Worm (Caenorhabditis elegans) whole organism, L1 larva: ENCODE measurements around the gene F35E8.6.
"Not testable (repeated sequence)": the region's sequence is repeated elsewhere in the genome, so short reads cannot be mapped to it uniquely, and the experiment has no call there.

Experiments
- C04F5.9 ChIP-seq: sonication (generic microtip); optimal IDR thresholded peaks from 2 replicates; lab custom pipeline; 2016; ENCODE audit warnings: missing genetic modification characterization, missing compliant biosample characterization
- alr-1 ChIP-seq: fragments of 200-800 bp; sonication (Bioruptor generic); optimal IDR thresholded peaks from 2 replicates; lab custom pipeline; 2018; ENCODE audit warnings: borderline replicate concordance, mild to moderate bottlenecking, missing genetic modification characterization, missing compliant biosample characterization
- aly-2 ChIP-seq: fragments of 150-350 bp; optimal IDR thresholded peaks from 2 replicates; lab custom pipeline; 2014; ENCODE audit warnings: missing biosample characterization, missing genetic modification characterization
- ceh-63 ChIP-seq: fragments of 200-800 bp; sonication (Bioruptor generic); optimal IDR thresholded peaks from 2 replicates; lab custom pipeline; 2018; ENCODE audit warnings: mild to moderate bottlenecking, missing genetic modification characterization, missing compliant biosample characterization
- ceh-90 ChIP-seq: sonication (generic microtip); optimal IDR thresholded peaks from 2 replicates; lab custom pipeline; 2016; ENCODE audit warnings: missing genetic modification characterization, missing compliant biosample characterization
- efl-1 ChIP-seq, 4 experiments: fragments of 150-350 bp; optimal IDR thresholded peaks in 3 of 4; peaks in 1 of 4; 1 replicate in 1 of 4; 2 replicates in 3 of 4; lab custom pipeline; 2014; ENCODE audit warnings: missing biosample characterization in 2 of 4, missing genetic modification characterization in 2 of 4, missing genetic modification reagents in 2 of 4
- egl-27 ChIP-seq, 2 experiments: fragments of 150-350 bp in 1 of 2; sonication (generic microtip); optimal IDR thresholded peaks; 3 replicates each; lab custom pipeline; 2017 to 2018; ENCODE audit warnings: missing biosample characterization in 2 of 2, missing genetic modification characterization in 2 of 2, missing genetic modification reagents in 2 of 2
- elt-2 ChIP-seq: sonication (generic microtip); optimal IDR thresholded peaks from 2 replicates; lab custom pipeline; 2016; ENCODE audit warnings: missing genetic modification characterization, mild to moderate bottlenecking, inconsistent platforms, missing compliant biosample characterization, missing genetic modification reagents
- ets-5 ChIP-seq: fragments of 200-800 bp; sonication (Bioruptor generic); IDR thresholded peaks from 2 replicates; pipeline ENCODE4 v1.3.6; 2022; ENCODE audit warnings: missing genetic modification characterization, missing compliant biosample characterization
- fkh-8 ChIP-seq: sonication (generic microtip); optimal IDR thresholded peaks from 2 replicates; lab custom pipeline; 2016; ENCODE audit warnings: mild to moderate bottlenecking, missing genetic modification characterization, missing compliant biosample characterization
- hlh-4 ChIP-seq: sonication (generic microtip); optimal IDR thresholded peaks from 2 replicates; lab custom pipeline; 2016; ENCODE audit warnings: mild to moderate bottlenecking, missing genetic modification characterization, missing compliant biosample characterization
- irx-1 ChIP-seq: sonication (generic microtip); optimal IDR thresholded peaks from 2 replicates; lab custom pipeline; 2016; ENCODE audit warnings: missing genetic modification characterization, missing compliant biosample characterization
- lin-13 ChIP-seq: fragments of 150-350 bp; optimal IDR thresholded peaks from 2 replicates; lab custom pipeline; 2014; ENCODE audit warnings: missing biosample characterization, missing genetic modification reagents, missing genetic modification characterization
- lin-15B ChIP-seq: fragments of 150-350 bp; sonication (generic microtip); optimal IDR thresholded peaks from 3 replicates; lab custom pipeline; 2014; ENCODE audit warnings: missing biosample characterization, missing genetic modification characterization
- lin-39 ChIP-seq: fragments of 150-350 bp; optimal IDR thresholded peaks from 2 replicates; lab custom pipeline; 2014; ENCODE audit warnings: missing biosample characterization, missing genetic modification reagents, missing genetic modification characterization
- mab-9 ChIP-seq: fragments of 200-800 bp; sonication (Bioruptor generic); IDR thresholded peaks from 2 replicates; pipeline ENCODE4 v1.3.6; 2022; ENCODE audit warnings: missing genetic modification reagents, missing genetic modification characterization, missing compliant biosample characterization
- mdl-1 ChIP-seq, 2 experiments: fragments of 150-350 bp; optimal IDR thresholded peaks; 2 replicates each; lab custom pipeline; 2014 to 2017; ENCODE audit warnings: missing biosample characterization in 2 of 2, missing genetic modification characterization in 2 of 2, inconsistent platforms in 1 of 2
- nhr-11 ChIP-seq: fragments of 150-350 bp; optimal IDR thresholded peaks from 2 replicates; lab custom pipeline; 2014; ENCODE audit warnings: missing biosample characterization, missing genetic modification characterization
- nhr-20 ChIP-seq: sonication (generic microtip); optimal IDR thresholded peaks from 2 replicates; lab custom pipeline; 2016; ENCODE audit warnings: mild to moderate bottlenecking, missing genetic modification characterization, missing compliant biosample characterization
- nhr-237 ChIP-seq: fragments of 150-350 bp; optimal IDR thresholded peaks from 2 replicates; lab custom pipeline; 2014; ENCODE audit warnings: missing biosample characterization, missing genetic modification characterization
- nhr-47 ChIP-seq: sonication (generic microtip); optimal IDR thresholded peaks from 2 replicates; lab custom pipeline; 2016; ENCODE audit warnings: mild to moderate bottlenecking, missing genetic modification characterization, moderate library complexity, missing compliant biosample characterization
- nhr-76 ChIP-seq: sonication (generic microtip); optimal IDR thresholded peaks from 2 replicates; lab custom pipeline; 2017; ENCODE audit warnings: missing biosample characterization, missing genetic modification characterization
- nhr-85 ChIP-seq: sonication (generic microtip); peaks from one replicate; lab custom pipeline; 2016; ENCODE audit warnings: missing genetic modification characterization, inconsistent platforms, missing compliant biosample characterization
- nhr-90 ChIP-seq: sonication (generic microtip); optimal IDR thresholded peaks from 2 replicates; lab custom pipeline; 2016; ENCODE audit warnings: mild to moderate bottlenecking, missing genetic modification characterization, missing compliant biosample characterization; ENCODE audit not compliant: poor library complexity
- pax-3 ChIP-seq: fragments of 200-800 bp; sonication (Bioruptor generic); optimal IDR thresholded peaks from 2 replicates; lab custom pipeline; 2018; ENCODE audit warnings: mild to moderate bottlenecking, missing genetic modification characterization, moderate library complexity, missing compliant biosample characterization
- skn-1 ChIP-seq: fragments of 150-350 bp; optimal IDR thresholded peaks from 2 replicates; lab custom pipeline; 2014; ENCODE audit warnings: missing biosample characterization, missing genetic modification characterization
- snpc-4 ChIP-seq: fragments of 150-350 bp; optimal IDR thresholded peaks from 2 replicates; lab custom pipeline; 2014; ENCODE audit warnings: missing biosample characterization, missing genetic modification characterization
- sup-37 ChIP-seq: fragments of 200-800 bp; sonication (Bioruptor generic); optimal IDR thresholded peaks from 2 replicates; lab custom pipeline; 2018; ENCODE audit warnings: mild to moderate bottlenecking, missing genetic modification characterization, missing compliant biosample characterization
- swsn-7 ChIP-seq: sonication (generic microtip); optimal IDR thresholded peaks from 2 replicates; lab custom pipeline; 2016; ENCODE audit warnings: missing genetic modification characterization, missing compliant biosample characterization
- unc-30 ChIP-seq: sonication (generic microtip); optimal IDR thresholded peaks from 2 replicates; lab custom pipeline; 2017; ENCODE audit warnings: missing biosample characterization, missing genetic modification characterization
- unc-62 ChIP-seq: fragments of 150-350 bp; optimal IDR thresholded peaks from 2 replicates; lab custom pipeline; 2014; ENCODE audit warnings: missing biosample characterization, missing genetic modification reagents, missing genetic modification characterization
- zag-1 ChIP-seq: fragments of 150-350 bp; optimal IDR thresholded peaks from 2 replicates; lab custom pipeline; 2014; ENCODE audit warnings: missing biosample characterization, missing genetic modification characterization
- zip-4 ChIP-seq: fragments of 200-800 bp; sonication (Bioruptor generic); optimal IDR thresholded peaks from 2 replicates; lab custom pipeline; 2018; ENCODE audit warnings: mild to moderate bottlenecking, missing genetic modification characterization, moderate library complexity, missing compliant biosample characterization
- ztf-11 ChIP-seq, 2 experiments: sonication (generic microtip); optimal IDR thresholded peaks; 2 replicates each; lab custom pipeline; 2016 to 2017; ENCODE audit warnings: missing genetic modification characterization in 2 of 2, missing biosample characterization in 1 of 2, missing compliant biosample characterization in 1 of 2
- ztf-4 ChIP-seq: fragments of 150-350 bp; optimal IDR thresholded peaks from 2 replicates; lab custom pipeline; 2014; ENCODE audit warnings: missing biosample characterization, missing genetic modification characterization

The F35E8.6 gene

DNA sequence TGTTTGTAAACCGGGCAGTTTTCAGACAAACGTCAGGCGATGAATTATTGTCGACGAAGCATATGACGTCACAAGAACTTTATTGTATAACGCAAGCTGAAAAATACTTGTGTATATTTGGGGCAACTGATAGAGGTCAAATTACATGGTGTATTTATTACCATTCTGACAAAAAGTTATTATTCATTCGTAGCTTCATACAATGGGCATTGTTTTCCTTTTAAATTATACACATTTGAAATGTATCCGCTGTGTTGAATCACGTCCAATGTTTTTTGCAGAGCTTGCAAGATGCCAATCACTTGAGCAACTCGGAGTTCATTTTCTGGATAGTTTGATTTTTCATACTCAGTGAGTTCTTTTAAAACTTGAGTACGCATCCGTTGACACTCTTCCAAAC lies 11.0 kb downstream of the F35E8.6 start, which contains the start of gene F35E8.13:
Gene F35E8.13 (plus strand): TSS at position 301 of the 400 bp plus-strand sequence.
- TF ChIP-seq nhr-47 (tag; lab: Kevin White, UChicago) (no peak), nhr-20 (no peak), skn-1 (no peak), mab-9 (GFP tag; lab: Robert Waterston, UW) (no peak), egl-27 (tag; optimal IDR thresholded peaks at IDR 0.05; lab: Kevin White, UChicago) (no peak), nhr-11 (tag; lab: Kevin White, UChicago) (no peak), zag-1 (tag; lab: Kevin White, UChicago) (no peak), irx-1 (no peak), alr-1 (tag; lab: Kevin White, UChicago) (no peak), pax-3 (tag; lab: Kevin White, UChicago) (no peak), lin-13 (GFP tag; lab: Kevin White, UChicago) (no peak), zip-4 (no peak), nhr-237 (tag; lab: Kevin White, UChicago) (no peak), sup-37 (no peak)

DNA sequence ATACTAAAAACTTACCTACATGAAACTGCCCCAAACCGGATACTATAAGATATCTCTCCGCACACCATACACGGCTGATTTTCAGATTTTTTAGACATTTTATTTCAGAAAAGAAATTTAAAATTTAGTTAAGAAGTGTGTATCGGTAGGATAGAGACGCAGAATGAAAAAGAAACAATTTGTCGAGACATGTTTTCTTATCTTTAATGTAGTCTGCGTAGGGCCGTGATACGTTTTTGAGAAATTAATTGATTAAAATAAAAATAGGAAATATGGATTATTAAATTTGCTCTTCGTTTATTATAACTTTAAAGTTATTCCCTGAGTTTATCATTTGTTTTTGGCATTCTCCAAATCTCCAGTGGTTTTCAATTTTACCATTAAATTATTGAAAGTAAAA lies 12.4 kb downstream of the F35E8.6 start, which contains the start of gene nhr-108:
Gene nhr-108 (minus strand): TSS at position 166 of the 400 bp plus-strand sequence.
- TF ChIP-seq efl-1 (optimal IDR thresholded peaks at IDR 0.05; lab: Kevin White, UChicago): no peak
- TF ChIP-seq efl-1 (GFP tag; optimal IDR thresholded peaks at IDR 0.05 in 1 of 2; lab: Kevin White, UChicago): peak in 1 of 2 experiments; percentile 85
- TF ChIP-seq lin-15B: no peak
- TF ChIP-seq elt-2: peak; percentile 22
- TF ChIP-seq nhr-85 (tag; lab: Kevin White, UChicago): no peak
- TF ChIP-seq, all 84 proteins: peak for 2

DNA sequence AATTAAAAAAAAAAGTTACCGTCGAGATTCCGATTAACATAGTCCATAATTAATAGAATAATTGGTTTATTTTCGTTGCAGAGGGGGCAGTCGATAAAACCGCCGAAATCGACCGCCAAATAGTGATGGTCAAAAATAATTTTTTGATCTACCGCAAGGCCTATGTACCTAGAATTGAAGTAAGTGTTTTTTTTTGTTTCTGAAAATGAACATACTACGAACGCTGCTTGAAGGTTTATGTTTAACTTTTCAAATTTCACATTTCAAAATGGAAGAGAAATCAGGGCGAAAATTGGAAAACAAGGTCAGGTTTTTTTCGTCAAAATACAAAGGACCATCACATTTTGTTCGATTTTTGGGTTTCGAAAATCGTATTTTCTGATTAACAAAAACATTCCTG lies 16.4 kb downstream of the F35E8.6 start, which contains the start of gene pzf-1:
Gene pzf-1 (minus strand): TSS at position 101 of the 400 bp plus-strand sequence.
- no peak for TF ChIP-seq mab-9 (GFP tag; lab: Robert Waterston, UW)
- no peak for TF ChIP-seq ztf-11 (tag; optimal IDR thresholded peaks at IDR 0.05; lab: Kevin White, UChicago)
- TF ChIP-seq efl-1 (optimal IDR thresholded peaks at IDR 0.05; lab: Kevin White, UChicago): no peak
- no peak for TF ChIP-seq efl-1 (GFP tag; optimal IDR thresholded peaks at IDR 0.05 in 1 of 2; lab: Kevin White, UChicago)
- TF ChIP-seq unc-62: no peak
- TF ChIP-seq nhr-20: no peak
- TF ChIP-seq ets-5 (GFP tag; lab: Robert Waterston, UW): no peak
- no peak for TF ChIP-seq hlh-4 (tag; lab: Kevin White, UChicago)
- TF ChIP-seq lin-39 (tag; lab: Kevin White, UChicago): no peak
- no peak for TF ChIP-seq unc-30
- no peak for TF ChIP-seq swsn-7 (tag; lab: Kevin White, UChicago)
- no peak for TF ChIP-seq skn-1
- TF ChIP-seq aly-2 (tag; lab: Kevin White, UChicago): no peak
- TF ChIP-seq mdl-1 (tag; optimal IDR thresholded peaks at IDR 0.05; lab: Kevin White, UChicago): no peak
- no peak for TF ChIP-seq fkh-8
- no peak for TF ChIP-seq ztf-4 (tag; lab: Kevin White, UChicago)
- TF ChIP-seq ceh-90 (tag; lab: Kevin White, UChicago): no peak
- TF ChIP-seq snpc-4: no peak
- no peak for TF ChIP-seq nhr-90 (tag; lab: Kevin White, UChicago)
- no peak for TF ChIP-seq ceh-63 (GFP tag; lab: Kevin White, UChicago)
- TF ChIP-seq nhr-76 (tag; lab: Kevin White, UChicago): no peak
- TF ChIP-seq, all 84 proteins: peak for 0

DNA sequence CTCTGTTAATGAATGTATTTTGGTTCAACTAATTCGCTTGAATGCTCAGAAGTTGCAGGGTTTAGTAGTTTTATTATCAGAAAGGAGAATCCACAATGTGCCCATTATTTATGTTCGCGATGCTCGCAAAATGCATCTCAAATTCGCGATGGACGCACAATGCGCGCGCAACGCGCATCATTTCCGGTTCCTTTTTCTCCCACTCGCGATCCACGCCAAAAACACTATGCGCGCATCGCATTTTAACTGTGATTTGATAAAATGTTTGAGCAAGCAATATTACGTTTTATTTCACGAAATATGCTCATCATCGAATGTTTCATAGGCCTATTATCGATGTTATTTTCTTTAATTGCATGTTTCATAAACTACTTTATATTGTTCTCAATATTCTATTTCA lies 17.9 kb downstream of the F35E8.6 start, which contains the start of gene srbc-77:
Gene srbc-77 (plus strand): TSS at position 301 of the 400 bp plus-strand sequence.
- TF ChIP-seq pax-3 (tag; lab: Kevin White, UChicago); C04F5.9; ceh-90 (tag; lab: Kevin White, UChicago): not testable (repeated sequence)
